Worm (Caenorhabditis elegans): ENCODE data around the gene amt-1.

The amt-1 gene

DNA sequence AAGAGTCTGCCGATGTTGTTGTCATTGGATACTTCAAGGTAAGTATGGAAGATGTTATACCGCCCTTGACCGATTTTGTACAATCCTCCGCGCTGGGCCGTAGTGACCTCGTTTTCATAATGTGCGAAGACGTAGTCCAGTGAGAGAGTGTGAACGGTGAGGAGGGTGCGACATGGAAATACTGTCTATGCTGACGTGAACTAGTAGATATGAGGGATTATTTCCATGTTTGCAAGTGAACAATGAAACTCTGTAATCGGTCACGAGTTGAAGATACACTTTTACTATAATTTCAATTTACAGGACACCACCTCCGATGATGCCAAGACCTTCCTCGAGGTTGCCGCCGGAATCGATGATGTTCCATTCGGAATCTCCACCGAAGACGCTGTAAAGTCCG lies 46.4 kb upstream of the amt-1 start:
- TF ChIP-seq M03D4.4 (tag; optimal IDR thresholded peaks at IDR 0.05) (no peak), mab-5 (tag; optimal IDR thresholded peaks at IDR 0.05) (no peak), hlh-1 (tag; optimal IDR thresholded peaks at IDR 0.05) (no peak), unc-120 (tag; optimal IDR thresholded peaks at IDR 0.05; ENCODE audit: poor library complexity, severe bottlenecking) (no peak), nhr-28 (tag; optimal IDR thresholded peaks at IDR 0.05) (no peak), nhr-237 (tag; optimal IDR thresholded peaks at IDR 0.05) (no peak), lin-32 (GFP tag; optimal IDR thresholded peaks at IDR 0.05) (no peak), sptf-1 (tag; optimal IDR thresholded peaks at IDR 0.05) (no peak), pha-4 (tag; optimal IDR thresholded peaks at IDR 0.05) (no peak), flh-1 (GFP tag; optimal IDR thresholded peaks at IDR 0.05) (no peak), lsy-2 (tag; optimal IDR thresholded peaks at IDR 0.05) (no peak), bed-3 (GFP tag; optimal IDR thresholded peaks at IDR 0.05) (no peak)

DNA sequence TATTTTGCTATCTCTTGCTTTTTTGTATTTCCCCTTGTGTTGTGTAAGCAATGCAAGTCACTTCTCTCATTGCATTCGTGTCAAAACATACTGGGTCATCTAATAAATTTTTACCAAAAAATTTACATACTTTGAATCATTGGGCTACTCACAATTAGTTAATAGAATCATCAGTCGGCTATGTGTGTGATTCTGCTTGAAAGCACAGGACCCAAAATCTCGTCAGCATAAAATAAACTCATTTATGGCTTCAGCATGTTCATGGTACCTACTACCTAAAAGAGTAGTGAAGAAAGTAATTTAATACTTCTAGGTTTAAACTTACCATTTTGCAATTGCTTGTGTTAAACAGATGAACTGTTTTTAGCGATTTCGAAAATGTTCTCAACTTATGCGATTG lies 44.8 kb upstream of the amt-1 start:
- TF ChIP-seq M03D4.4 (tag; optimal IDR thresholded peaks at IDR 0.05) (no peak), flh-1 (GFP tag; optimal IDR thresholded peaks at IDR 0.05) (no peak), ham-2 (GFP tag; optimal IDR thresholded peaks at IDR 0.05) (no peak), ceh-39 (tag; optimal IDR thresholded peaks at IDR 0.05) (no peak), mls-2 (tag; optimal IDR thresholded peaks at IDR 0.05) (no peak), drap-1 (GFP tag; optimal IDR thresholded peaks at IDR 0.05) (no peak), hlh-1 (tag; optimal IDR thresholded peaks at IDR 0.05) (no peak)

DNA sequence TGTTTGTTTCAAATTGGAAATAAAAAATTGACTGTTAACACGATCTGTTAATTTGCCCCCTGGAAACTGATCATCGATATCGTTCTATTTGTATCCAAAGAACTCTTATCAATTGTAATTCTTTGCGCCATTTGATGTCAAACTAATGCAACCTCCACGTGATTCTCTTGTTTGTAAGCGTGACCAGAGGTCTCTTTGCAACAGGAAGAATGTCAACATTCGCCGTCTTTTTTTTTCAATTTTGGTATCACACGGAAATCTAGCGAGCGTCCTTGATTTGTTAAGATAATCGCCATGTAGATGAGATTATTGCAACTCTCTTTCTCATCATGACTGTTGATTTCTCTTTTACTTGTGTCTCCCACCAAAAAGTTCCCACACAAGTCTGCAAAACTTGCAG lies 42.3 kb upstream of the amt-1 start:
- TF ChIP-seq lsy-2 (tag; optimal IDR thresholded peaks at IDR 0.05) (no peak), ces-1 (GFP tag; optimal IDR thresholded peaks at IDR 0.05) (no peak), elt-1 (tag; optimal IDR thresholded peaks at IDR 0.05; ENCODE audit: borderline replicate concordance, insufficient read depth) (peak; percentile 76)

DNA sequence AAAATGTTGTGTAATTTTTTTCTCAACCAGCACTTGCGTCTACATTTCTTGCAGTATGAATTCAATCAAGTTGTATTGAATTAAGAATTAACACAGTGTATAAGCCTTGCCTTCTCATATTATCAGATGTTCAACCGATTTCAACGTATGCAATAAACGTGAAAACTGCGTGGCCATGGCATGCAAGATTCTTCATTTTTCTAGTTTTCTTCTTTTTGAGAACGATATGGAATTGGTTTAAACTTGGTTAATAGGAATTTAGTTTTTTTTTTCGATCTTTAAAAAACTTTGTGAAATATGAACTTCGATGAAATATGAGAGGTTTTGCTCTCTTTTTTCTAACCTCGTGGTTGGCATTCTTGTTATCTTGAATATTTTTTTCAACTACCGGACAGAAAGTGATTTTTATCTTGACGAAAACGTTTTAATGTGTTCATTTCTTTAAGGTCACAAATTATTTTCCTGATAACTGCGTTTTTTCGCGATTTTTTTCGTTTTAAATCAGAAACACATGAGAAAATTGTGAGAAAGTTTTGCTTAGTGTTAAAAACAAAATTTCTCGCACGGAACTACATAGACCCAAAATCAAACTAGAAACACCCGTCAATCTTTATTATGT lies 40.7 kb upstream of the amt-1 start:
- TF ChIP-seq unc-39 (tag; optimal IDR thresholded peaks at IDR 0.05) = no peak
- no peak for TF ChIP-seq sptf-1 (tag; optimal IDR thresholded peaks at IDR 0.05)
- no peak for TF ChIP-seq nhr-28 (tag; optimal IDR thresholded peaks at IDR 0.05)
- no peak for TF ChIP-seq pha-4 (tag; optimal IDR thresholded peaks at IDR 0.05)
- no peak for TF ChIP-seq elt-3 (tag; optimal IDR thresholded peaks at IDR 0.05)
- TF ChIP-seq ztf-11 (tag; optimal IDR thresholded peaks at IDR 0.05) = no peak
- no peak for TF ChIP-seq ceh-43 (GFP tag; optimal IDR thresholded peaks at IDR 0.05)
- no peak for TF ChIP-seq ham-2 (GFP tag; optimal IDR thresholded peaks at IDR 0.05)

DNA sequence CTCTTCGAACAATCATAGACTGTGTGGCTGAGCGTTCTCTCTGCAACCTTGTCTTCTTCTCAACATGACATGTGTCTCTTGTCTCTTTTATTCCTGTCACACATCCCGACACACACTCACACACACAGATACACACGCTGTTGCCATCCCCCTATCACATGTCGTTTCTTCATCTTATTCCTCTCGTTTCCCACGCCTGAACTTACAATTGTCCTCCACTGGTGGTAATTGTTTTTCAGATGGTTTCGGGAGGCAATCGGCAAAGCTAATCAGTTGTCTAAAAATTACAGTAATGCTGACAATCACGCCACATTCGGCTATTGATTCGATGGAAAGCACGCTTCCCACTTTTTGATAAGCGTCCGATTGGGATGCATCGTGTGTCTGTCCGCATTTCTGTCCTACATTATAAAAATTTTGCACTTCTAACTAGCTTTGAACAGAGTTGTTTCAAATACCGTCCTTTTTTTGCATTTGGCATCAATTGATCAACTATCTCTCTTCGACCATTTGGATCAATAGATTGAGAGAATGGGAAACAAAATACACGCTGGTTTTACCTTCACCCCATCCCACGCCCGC lies 39.0 kb upstream of the amt-1 start, which contains the start of gene nhr-35:
Gene nhr-35 (plus strand): TSS at position 532 of the 582 bp plus-strand sequence.
- TF ChIP-seq mab-5 (tag; optimal IDR thresholded peaks at IDR 0.05) (no peak), unc-62 (GFP tag; optimal IDR thresholded peaks at IDR 0.05) (peak; percentile 95), blmp-1 (tag; optimal IDR thresholded peaks at IDR 0.05) (no peak), nhr-2 (tag; optimal IDR thresholded peaks at IDR 0.05) (peak; percentile 60), unc-120 (tag; optimal IDR thresholded peaks at IDR 0.05; ENCODE audit: poor library complexity, severe bottlenecking) (peak; percentile 43), ham-2 (GFP tag; optimal IDR thresholded peaks at IDR 0.05) (peak; percentile 6), hlh-1 (tag; optimal IDR thresholded peaks at IDR 0.05) (peak; percentile 91)

DNA sequence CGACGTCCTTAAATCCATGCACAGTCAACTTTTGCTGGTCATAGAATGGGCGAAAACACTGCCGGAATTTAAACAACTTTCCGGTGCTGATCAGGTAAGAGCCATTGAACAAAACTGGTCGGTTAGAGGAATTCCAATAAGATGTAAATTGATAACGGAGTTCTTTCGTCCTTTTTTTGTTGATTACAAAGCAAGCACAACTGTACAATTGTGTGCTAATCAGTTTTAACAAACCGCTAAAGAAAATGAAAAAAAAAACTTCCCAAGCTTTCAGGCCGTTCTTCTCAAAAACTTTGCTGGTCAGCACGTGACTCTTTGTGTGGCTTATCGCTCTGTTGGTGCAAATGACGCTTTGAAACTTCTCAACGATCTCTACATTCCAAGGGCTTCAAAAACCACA lies 37.1 kb upstream of the amt-1 start:
- no peak for TF ChIP-seq nhr-2 (tag; optimal IDR thresholded peaks at IDR 0.05)
- no peak for TF ChIP-seq cnd-1 (tag; optimal IDR thresholded peaks at IDR 0.05)
- TF ChIP-seq unc-39 (tag; optimal IDR thresholded peaks at IDR 0.05) = no peak
- no peak for TF ChIP-seq sem-2 (GFP tag; optimal IDR thresholded peaks at IDR 0.05)
- TF ChIP-seq elt-1 (tag; optimal IDR thresholded peaks at IDR 0.05; ENCODE audit: borderline replicate concordance, insufficient read depth) = no peak
- TF ChIP-seq zip-8 (tag; optimal IDR thresholded peaks at IDR 0.05) = no peak
- no peak for TF ChIP-seq bed-3 (GFP tag; optimal IDR thresholded peaks at IDR 0.05)
- no peak for TF ChIP-seq lin-32 (GFP tag; optimal IDR thresholded peaks at IDR 0.05)
- TF ChIP-seq unc-120 (tag; optimal IDR thresholded peaks at IDR 0.05; ENCODE audit: poor library complexity, severe bottlenecking) = no peak
- no peak for TF ChIP-seq drap-1 (GFP tag; optimal IDR thresholded peaks at IDR 0.05)
- TF ChIP-seq tbx-8 (GFP tag; optimal IDR thresholded peaks at IDR 0.05) = no peak
- no peak for TF ChIP-seq pha-4 (tag; optimal IDR thresholded peaks at IDR 0.05)
- no peak for TF ChIP-seq ceh-39 (tag; optimal IDR thresholded peaks at IDR 0.05)
- TF ChIP-seq mls-2 (tag; optimal IDR thresholded peaks at IDR 0.05) = no peak

Data from whole organism, mixed stage, embryonic.